Worm (Caenorhabditis elegans): ENCODE measurements around the gene dna-2.

- TF ChIP-seq flt-1 (GFP tag; IDR thresholded peaks at IDR 0.05) = no peak
- TF ChIP-seq ref-1 (GFP tag; conservative IDR thresholded peaks at IDR 0.05) = no peak
- no peak for TF ChIP-seq ztf-29 (GFP tag; IDR thresholded peaks at IDR 0.05)
- no peak for TF ChIP-seq cog-1 (tag; optimal IDR thresholded peaks at IDR 0.05)
- TF ChIP-seq T22C8.4 (GFP tag; IDR thresholded peaks at IDR 0.05) = no peak
- no peak for TF ChIP-seq med-1 (GFP tag; optimal IDR thresholded peaks at IDR 0.05; ENCODE audit: insufficient read depth)
- no peak for TF ChIP-seq klf-2 (GFP tag; conservative IDR thresholded peaks at IDR 0.05)
- no peak for TF ChIP-seq tab-1 (GFP tag; IDR thresholded peaks at IDR 0.05)
- TF ChIP-seq ztf-23 (GFP tag; IDR thresholded peaks at IDR 0.05) = no peak
Observed at ce11 chrII:11794392-11794791, 16.2 kb downstream of the dna-2 start.
